Fruit fly (Drosophila melanogaster): Measurements from ENCODE around the gene CG13309.

Gene CG13309

dm6 chr3L:8781993-8782392 lies 28.2 kb upstream of the CG13309 start:
- TF ChIP-seq toe (GFP tag; optimal IDR thresholded peaks at IDR 0.05) (no peak), cnc (optimal IDR thresholded peaks at IDR 0.05) (no peak), bab1 (GFP tag; optimal IDR thresholded peaks at IDR 0.05) (peak; percentile 16), CG11617 (GFP tag; optimal IDR thresholded peaks at IDR 0.05) (no peak), Hr96 (GFP tag; optimal IDR thresholded peaks at IDR 0.05) (no peak), tj (GFP tag; optimal IDR thresholded peaks at IDR 0.05) (no peak), kay (GFP tag; ENCODE audit: borderline replicate concordance) (no peak), CG1620 (GFP tag; optimal IDR thresholded peaks at IDR 0.05) (no peak)

DNA sequence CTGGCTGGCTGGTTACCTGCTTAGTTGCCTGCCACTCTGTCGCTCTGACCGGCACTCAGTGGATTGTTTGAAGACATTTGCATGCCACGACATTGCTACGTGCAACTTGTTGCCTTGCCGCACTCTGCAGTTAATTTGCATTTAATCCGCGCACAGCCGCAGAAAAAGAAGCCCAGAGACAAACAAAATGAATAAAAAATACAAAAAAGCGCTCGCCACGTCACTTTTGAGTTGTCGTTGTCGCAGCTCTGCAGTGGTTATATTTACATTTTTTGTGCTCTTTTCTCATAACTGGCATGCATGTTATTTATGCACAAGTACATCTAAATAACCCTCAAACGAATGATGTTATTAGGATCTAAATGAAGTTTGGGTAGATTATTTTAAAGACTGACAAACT lies 26.9 kb upstream of the CG13309 start:
- TF ChIP-seq toe (GFP tag; optimal IDR thresholded peaks at IDR 0.05) (no peak), CG7045 (GFP tag; optimal IDR thresholded peaks at IDR 0.05) (no peak), CG14711 (tag; optimal IDR thresholded peaks at IDR 0.05) (no peak), Mnt (GFP tag; optimal IDR thresholded peaks at IDR 0.05) (no peak)

- no peak for TF ChIP-seq Clk (GFP tag; optimal IDR thresholded peaks at IDR 0.05)
- no peak for TF ChIP-seq CG7101 (tag; optimal IDR thresholded peaks at IDR 0.05)
- no peak for TF ChIP-seq CG5204 (GFP tag; optimal IDR thresholded peaks at IDR 0.05)
- peak; percentile 28 for TF ChIP-seq bab1 (GFP tag; optimal IDR thresholded peaks at IDR 0.05)
Observed at dm6 chr3L:8787240-8787639, 23.0 kb upstream of the CG13309 start.

DNA sequence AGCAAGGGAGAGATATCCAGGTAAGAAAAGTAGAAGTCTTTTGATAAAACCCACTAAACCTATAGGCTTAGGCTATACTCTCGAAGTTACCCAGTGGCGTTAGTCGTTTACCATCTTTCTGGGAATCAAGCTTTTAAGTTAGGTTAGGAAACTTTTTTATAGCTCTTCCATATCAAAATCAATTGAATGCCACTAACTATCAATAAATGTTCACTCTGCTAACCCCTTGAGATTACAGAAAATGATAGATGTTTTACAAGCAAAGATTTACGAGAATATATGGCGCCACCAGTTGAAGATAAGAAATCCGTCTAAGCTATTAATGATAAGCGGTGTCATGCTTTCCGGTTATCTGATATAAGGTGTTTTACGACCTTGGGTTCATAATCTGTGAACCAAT lies 22.5 kb upstream of the CG13309 start:
- no peak for TF ChIP-seq tj (GFP tag; optimal IDR thresholded peaks at IDR 0.05)
- no peak for TF ChIP-seq cnc (optimal IDR thresholded peaks at IDR 0.05)
- TF ChIP-seq cic (GFP tag; optimal IDR thresholded peaks at IDR 0.05) = peak; percentile 81
- TF ChIP-seq CG12768 (GFP tag; optimal IDR thresholded peaks at IDR 0.05) = peak; percentile 17
- no peak for TF ChIP-seq CG11617 (GFP tag; optimal IDR thresholded peaks at IDR 0.05)
- TF ChIP-seq Crg-1 (GFP tag; optimal IDR thresholded peaks at IDR 0.05) = no peak
- no peak for TF ChIP-seq bab1 (GFP tag; optimal IDR thresholded peaks at IDR 0.05)
- TF ChIP-seq kay (GFP tag; ENCODE audit: borderline replicate concordance) = no peak
- peak; percentile 48 for TF ChIP-seq CG33017 (tag; optimal IDR thresholded peaks at IDR 0.05)
- TF ChIP-seq CG7045 (GFP tag; optimal IDR thresholded peaks at IDR 0.05) = no peak
- no peak for TF ChIP-seq Mnt (GFP tag; optimal IDR thresholded peaks at IDR 0.05)
- no peak for TF ChIP-seq CG1620 (GFP tag; optimal IDR thresholded peaks at IDR 0.05)
- TF ChIP-seq toe (GFP tag; optimal IDR thresholded peaks at IDR 0.05) = no peak

DNA sequence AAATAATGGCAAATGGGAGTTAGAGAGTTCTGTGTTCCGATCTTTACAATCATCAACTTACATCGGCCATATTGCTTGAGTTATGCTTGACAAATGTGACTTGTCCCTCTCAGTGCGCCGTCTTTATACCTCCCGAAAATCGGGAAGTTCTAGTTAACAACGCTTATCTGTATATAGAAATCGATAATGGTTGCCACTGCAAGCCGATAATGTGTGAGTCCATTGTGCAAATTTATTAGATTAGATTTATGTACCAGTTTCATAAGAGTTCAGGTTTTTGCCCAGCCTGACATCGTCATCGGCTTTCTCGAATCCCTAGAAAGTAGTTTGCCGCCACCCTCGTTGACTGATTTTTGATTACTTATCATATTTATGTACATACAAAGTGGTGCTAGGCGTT lies 21.8 kb upstream of the CG13309 start, which contains the start of gene Acbp5:
Acbp5 (minus strand) TSS at position 101 of the 400 bp plus-strand sequence.
- TF ChIP-seq pad (GFP tag; optimal IDR thresholded peaks at IDR 0.05) (no peak), CG12768 (GFP tag; optimal IDR thresholded peaks at IDR 0.05) (no peak), CG11617 (GFP tag; optimal IDR thresholded peaks at IDR 0.05) (no peak), CG33017 (tag; optimal IDR thresholded peaks at IDR 0.05) (no peak), tj (GFP tag; optimal IDR thresholded peaks at IDR 0.05) (no peak), CG7101 (tag; optimal IDR thresholded peaks at IDR 0.05) (no peak), Mnt (GFP tag; optimal IDR thresholded peaks at IDR 0.05) (no peak), cnc (optimal IDR thresholded peaks at IDR 0.05) (no peak), Clk (GFP tag; optimal IDR thresholded peaks at IDR 0.05) (no peak), Crg-1 (GFP tag; optimal IDR thresholded peaks at IDR 0.05) (no peak), bab1 (GFP tag; optimal IDR thresholded peaks at IDR 0.05) (no peak), CG5204 (GFP tag; optimal IDR thresholded peaks at IDR 0.05) (no peak)

DNA sequence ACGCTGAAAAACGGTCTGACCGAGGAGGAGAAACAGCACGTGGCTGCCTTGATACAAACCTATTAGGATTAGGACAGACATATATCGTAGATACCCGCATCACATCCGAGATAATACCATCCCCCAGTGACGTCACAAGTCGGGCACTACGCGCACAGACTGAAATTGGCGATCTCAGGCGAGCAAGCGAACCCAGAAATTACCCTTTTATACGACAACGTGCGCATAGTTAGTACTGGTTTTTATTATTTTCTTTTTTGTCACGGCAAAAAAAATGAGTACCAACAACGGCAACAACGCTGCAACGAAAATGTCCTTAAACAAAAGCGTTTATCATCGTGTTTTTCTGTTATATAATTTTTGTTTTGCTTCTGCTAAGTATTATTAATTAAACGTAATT lies 12.1 kb upstream of the CG13309 start:
- TF ChIP-seq bab1 (GFP tag; optimal IDR thresholded peaks at IDR 0.05) (no peak), toe (GFP tag; optimal IDR thresholded peaks at IDR 0.05) (no peak), CG5204 (GFP tag; optimal IDR thresholded peaks at IDR 0.05) (no peak), CG14711 (tag; optimal IDR thresholded peaks at IDR 0.05) (no peak), CG1620 (GFP tag; optimal IDR thresholded peaks at IDR 0.05) (no peak), pad (GFP tag; optimal IDR thresholded peaks at IDR 0.05) (no peak), tj (GFP tag; optimal IDR thresholded peaks at IDR 0.05) (no peak), cnc (optimal IDR thresholded peaks at IDR 0.05) (no peak)

dm6 chr3L:8798539-8798938 lies 11.7 kb upstream of the CG13309 start:
- no peak for TF ChIP-seq CG12768 (GFP tag; optimal IDR thresholded peaks at IDR 0.05)
- TF ChIP-seq CG1620 (GFP tag; optimal IDR thresholded peaks at IDR 0.05) = no peak
- peak; percentile 92 for TF ChIP-seq kay (GFP tag; ENCODE audit: borderline replicate concordance)
- no peak for TF ChIP-seq ovo (GFP tag; optimal IDR thresholded peaks at IDR 0.05)
- TF ChIP-seq CG14711 (tag; optimal IDR thresholded peaks at IDR 0.05) = no peak
- TF ChIP-seq pad (GFP tag; optimal IDR thresholded peaks at IDR 0.05) = no peak
- no peak for TF ChIP-seq Hr96 (GFP tag; optimal IDR thresholded peaks at IDR 0.05)
- no peak for TF ChIP-seq toe (GFP tag; optimal IDR thresholded peaks at IDR 0.05)
- no peak for TF ChIP-seq CG11617 (GFP tag; optimal IDR thresholded peaks at IDR 0.05)
- TF ChIP-seq CG7101 (tag; optimal IDR thresholded peaks at IDR 0.05) = no peak
- no peak for TF ChIP-seq cic (GFP tag; optimal IDR thresholded peaks at IDR 0.05)
- TF ChIP-seq CG5204 (GFP tag; optimal IDR thresholded peaks at IDR 0.05) = no peak
- no peak for TF ChIP-seq Clk (GFP tag; optimal IDR thresholded peaks at IDR 0.05)
- TF ChIP-seq Crg-1 (GFP tag; optimal IDR thresholded peaks at IDR 0.05) = no peak
- TF ChIP-seq bab1 (GFP tag; optimal IDR thresholded peaks at IDR 0.05) = peak; percentile 3

DNA sequence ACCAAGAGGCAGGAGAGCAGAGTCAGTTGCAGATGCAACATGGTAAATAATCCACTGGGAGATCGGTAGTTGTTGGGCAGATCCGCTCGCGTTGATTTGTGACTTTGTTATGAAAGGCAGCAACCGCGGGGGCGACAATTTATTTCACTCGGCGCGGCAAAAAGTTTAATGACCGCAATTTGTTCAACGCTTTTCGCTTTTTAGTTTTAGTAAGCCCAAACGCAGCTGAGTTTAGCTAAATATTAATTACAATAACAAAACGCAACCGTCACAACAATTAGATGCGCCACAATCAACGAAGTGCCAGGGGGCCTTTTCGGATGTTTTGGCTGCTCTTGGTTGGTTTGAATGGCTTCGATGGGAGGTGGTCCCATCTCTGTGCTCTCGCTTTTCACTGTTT lies 9.8 kb upstream of the CG13309 start, which contains the start of gene CG13310:
CG13310 (minus strand) TSS at position 101 of the 400 bp plus-strand sequence.
- TF ChIP-seq tj (GFP tag; optimal IDR thresholded peaks at IDR 0.05) (no peak), cnc (optimal IDR thresholded peaks at IDR 0.05) (no peak)

Measured in whole organism, adult.